Worm (Caenorhabditis elegans): ENCODE data around the gene slc-17.2.
A peak's percentile ranks its signal among the peaks of the same experiment; 100 is the strongest.

Gene slc-17.2

ce11 chrIII:9355412-9355969 lies 34.4 kb downstream of the slc-17.2 start, which contains the start of gene chtb-1:
Gene chtb-1 (minus strand): TSS chrIII:9355462.
- TF ChIP-seq med-1 (GFP tag; optimal IDR thresholded peaks at IDR 0.05; ENCODE audit: insufficient read depth) (no peak), klf-2 (GFP tag; conservative IDR thresholded peaks at IDR 0.05) (no peak), cog-1 (tag; optimal IDR thresholded peaks at IDR 0.05) (no peak)

- TF ChIP-seq ztf-23 (GFP tag; IDR thresholded peaks at IDR 0.05) (no peak), ztf-29 (GFP tag; IDR thresholded peaks at IDR 0.05) (no peak), T22C8.4 (GFP tag; IDR thresholded peaks at IDR 0.05) (no peak), tab-1 (GFP tag; IDR thresholded peaks at IDR 0.05) (no peak), klf-2 (GFP tag; conservative IDR thresholded peaks at IDR 0.05) (no peak), flt-1 (GFP tag; IDR thresholded peaks at IDR 0.05) (no peak), cog-1 (tag; optimal IDR thresholded peaks at IDR 0.05) (no peak), med-1 (GFP tag; optimal IDR thresholded peaks at IDR 0.05; ENCODE audit: insufficient read depth) (no peak), ref-1 (GFP tag; conservative IDR thresholded peaks at IDR 0.05) (no peak)
Measured at ce11 chrIII:9353814-9354213, 36.1 kb downstream of the slc-17.2 start.

ce11 chrIII:9346722-9347121 lies 43.2 kb downstream of the slc-17.2 start:
- TF ChIP-seq ztf-23 (GFP tag; IDR thresholded peaks at IDR 0.05) (0 out of 2 replicates have a peak, but pooled peaks have one; percentile 14), ztf-29 (GFP tag; IDR thresholded peaks at IDR 0.05) (no peak)

- no peak for TF ChIP-seq ref-1 (GFP tag; conservative IDR thresholded peaks at IDR 0.05)
- TF ChIP-seq tab-1 (GFP tag; IDR thresholded peaks at IDR 0.05): no peak
- no peak for TF ChIP-seq flt-1 (GFP tag; IDR thresholded peaks at IDR 0.05)
- no peak for TF ChIP-seq T22C8.4 (GFP tag; IDR thresholded peaks at IDR 0.05)
- no peak for TF ChIP-seq ztf-29 (GFP tag; IDR thresholded peaks at IDR 0.05)
- TF ChIP-seq med-1 (GFP tag; optimal IDR thresholded peaks at IDR 0.05; ENCODE audit: insufficient read depth): no peak
- TF ChIP-seq klf-2 (GFP tag; conservative IDR thresholded peaks at IDR 0.05): no peak
- no peak for TF ChIP-seq ztf-23 (GFP tag; IDR thresholded peaks at IDR 0.05)
Measured at ce11 chrIII:9346114-9346513, 43.8 kb downstream of the slc-17.2 start.

ce11 chrIII:9344347-9344746 lies 45.6 kb downstream of the slc-17.2 start, which contains the start of gene emb-9:
Gene emb-9 (minus strand): TSS chrIII:9344447.
- TF ChIP-seq ztf-23 (GFP tag; IDR thresholded peaks at IDR 0.05): no peak
- no peak for TF ChIP-seq ref-1 (GFP tag; conservative IDR thresholded peaks at IDR 0.05)
- TF ChIP-seq flt-1 (GFP tag; IDR thresholded peaks at IDR 0.05): no peak
- TF ChIP-seq tab-1 (GFP tag; IDR thresholded peaks at IDR 0.05): no peak
- no peak for TF ChIP-seq ztf-29 (GFP tag; IDR thresholded peaks at IDR 0.05)
- no peak for TF ChIP-seq med-1 (GFP tag; optimal IDR thresholded peaks at IDR 0.05; ENCODE audit: insufficient read depth)
- TF ChIP-seq T22C8.4 (GFP tag; IDR thresholded peaks at IDR 0.05): no peak
- TF ChIP-seq klf-2 (GFP tag; conservative IDR thresholded peaks at IDR 0.05): no peak
- no peak for TF ChIP-seq cog-1 (tag; optimal IDR thresholded peaks at IDR 0.05)

ce11 chrIII:9340025-9340424 lies 49.9 kb downstream of the slc-17.2 start:
- TF ChIP-seq flt-1 (GFP tag; IDR thresholded peaks at IDR 0.05) (no peak), T22C8.4 (GFP tag; IDR thresholded peaks at IDR 0.05) (no peak), klf-2 (GFP tag; conservative IDR thresholded peaks at IDR 0.05) (no peak), ztf-29 (GFP tag; IDR thresholded peaks at IDR 0.05) (no peak)

ce11 chrIII:9337968-9338367 lies 51.9 kb downstream of the slc-17.2 start:
- TF ChIP-seq ztf-29 (GFP tag; IDR thresholded peaks at IDR 0.05) (no peak), ztf-23 (GFP tag; IDR thresholded peaks at IDR 0.05) (no peak), tab-1 (GFP tag; IDR thresholded peaks at IDR 0.05) (no peak), flt-1 (GFP tag; IDR thresholded peaks at IDR 0.05) (no peak), med-1 (GFP tag; optimal IDR thresholded peaks at IDR 0.05; ENCODE audit: insufficient read depth) (no peak), cog-1 (tag; optimal IDR thresholded peaks at IDR 0.05) (no peak), T22C8.4 (GFP tag; IDR thresholded peaks at IDR 0.05) (no peak), klf-2 (GFP tag; conservative IDR thresholded peaks at IDR 0.05) (no peak), ref-1 (GFP tag; conservative IDR thresholded peaks at IDR 0.05) (no peak)
